Worm (Caenorhabditis elegans) whole organism, early embryonic: ENCODE data around the gene srh-182.
A peak's percentile ranks its signal among the peaks of the same experiment; 100 is the strongest.

Experiments
- B0310.2 ChIP-seq: sonication (generic microtip); optimal IDR thresholded peaks from 2 replicates; lab custom pipeline; 2016; ENCODE audit warnings: mild to moderate bottlenecking, missing genetic modification characterization, missing compliant biosample characterization
- F13C5.2 ChIP-seq: sonication (generic microtip); optimal IDR thresholded peaks from 2 replicates; lab custom pipeline; 2017; ENCODE audit warnings: mild to moderate bottlenecking, missing genetic modification characterization, inconsistent platforms, missing compliant biosample characterization
- aly-1 ChIP-seq: sonication (generic microtip); optimal IDR thresholded peaks from 2 replicates; lab custom pipeline; 2016; ENCODE audit warnings: missing genetic modification characterization, missing compliant biosample characterization
- ama-1 ChIP-seq: fragments of 150-350 bp; optimal IDR thresholded peaks from 2 replicates; lab custom pipeline; 2014
- ceh-13 ChIP-seq: fragments of 200-800 bp; sonication (Bioruptor generic); optimal IDR thresholded peaks from 2 replicates; lab custom pipeline; 2018; ENCODE audit warnings: mild to moderate bottlenecking, missing genetic modification characterization, missing compliant biosample characterization
- ceh-36 ChIP-seq: sonication (generic microtip); optimal IDR thresholded peaks from 2 replicates; lab custom pipeline; 2016; ENCODE audit warnings: missing genetic modification characterization, inconsistent platforms, missing compliant biosample characterization
- ets-7 ChIP-seq: sonication (generic microtip); optimal IDR thresholded peaks from 2 replicates; lab custom pipeline; 2016; ENCODE audit warnings: missing genotype, missing genetic modification characterization, missing compliant biosample characterization
- flt-1 ChIP-seq: fragments of 200-800 bp; sonication (Bioruptor generic); IDR thresholded peaks from 2 replicates; pipeline ENCODE4 v1.3.6; 2022; ENCODE audit warnings: missing genetic modification characterization, missing compliant biosample characterization
- hmbx-1 ChIP-seq: sonication (generic microtip); optimal IDR thresholded peaks from 2 replicates; lab custom pipeline; 2016; ENCODE audit warnings: mild to moderate bottlenecking, missing genetic modification characterization, missing compliant biosample characterization
- hmg-4 ChIP-seq: fragments of 200-800 bp; sonication (Bioruptor generic); optimal IDR thresholded peaks from 2 replicates; lab custom pipeline; 2018; ENCODE audit warnings: mild to moderate bottlenecking, missing genetic modification characterization, missing compliant biosample characterization
- hnd-1 ChIP-seq: sonication (generic microtip); optimal IDR thresholded peaks from 2 replicates; lab custom pipeline; 2016; ENCODE audit warnings: missing genetic modification characterization, missing compliant biosample characterization
- pes-1 ChIP-seq: fragments of 200-800 bp; sonication (Bioruptor generic); IDR thresholded peaks from 2 replicates; pipeline ENCODE4 v1.3.6; 2022; ENCODE audit warnings: missing genetic modification reagents, missing genetic modification characterization, missing compliant biosample characterization
- scrt-1 ChIP-seq: fragments of 200-800 bp; sonication (Bioruptor generic); IDR thresholded peaks from 2 replicates; pipeline ENCODE4 v1.3.6; 2022; ENCODE audit warnings: missing genetic modification characterization, missing compliant biosample characterization
- sea-1 ChIP-seq: fragments of 200-800 bp; sonication (Bioruptor generic); conservative IDR thresholded peaks from 2 replicates; pipeline ENCODE4 v1.3.6; 2022; ENCODE audit warnings: missing genetic modification characterization, missing compliant biosample characterization
- tbx-11 ChIP-seq: fragments of 200-800 bp; sonication (Bioruptor generic); IDR thresholded peaks from 2 replicates; pipeline ENCODE4 v1.3.6; 2022; ENCODE audit warnings: missing genetic modification characterization, missing compliant biosample characterization
- tbx-37 ChIP-seq: fragments of 200-800 bp; sonication (Bioruptor generic); conservative IDR thresholded peaks from 2 replicates; pipeline ENCODE4 v1.3.6; 2022; ENCODE audit warnings: missing genetic modification reagents, missing genetic modification characterization, missing compliant biosample characterization
- tra-4 ChIP-seq: sonication (generic microtip); optimal IDR thresholded peaks from 2 replicates; lab custom pipeline; 2017; ENCODE audit warnings: missing genetic modification characterization, missing compliant biosample characterization

The srh-182 gene

ce11 chrV:18473415-18473814 is at the start of gene srh-182:
TSS of gene srh-182 (minus strand) at chrV:18473515.
- no peak for TF ChIP-seq sea-1 (GFP tag; lab: Robert Waterston, UW)
- no peak for TF ChIP-seq flt-1 (GFP tag; lab: Robert Waterston, UW)

ce11 chrV:18516496-18516895 is 43.2 kb upstream of the srh-182 start, which contains the start of gene hmit-1.1:
TSS of gene hmit-1.1 (plus strand) at chrV:18516789.
- TF ChIP-seq tbx-37 (GFP tag; lab: Robert Waterston, UW) (no peak), flt-1 (GFP tag; lab: Robert Waterston, UW) (no peak), tra-4 (tag; lab: Kevin White, UChicago) (no peak), ceh-13 (no peak), B0310.2 (tag; lab: Kevin White, UChicago) (no peak), aly-1 (tag; lab: Kevin White, UChicago) (no peak), scrt-1 (GFP tag; lab: Robert Waterston, UW) (no peak), hmbx-1 (tag; lab: Kevin White, UChicago) (no peak), ceh-36 (tag; lab: Kevin White, UChicago) (no peak), pes-1 (GFP tag; lab: Robert Waterston, UW) (no peak), tbx-11 (GFP tag; lab: Robert Waterston, UW) (no peak), ets-7 (tag; lab: Kevin White, UChicago) (no peak), F13C5.2 (tag; lab: Kevin White, UChicago) (no peak), hnd-1 (tag; lab: Kevin White, UChicago) (no peak), hmg-4 (GFP tag; lab: Kevin White, UChicago) (no peak), ama-1 (no peak), sea-1 (GFP tag; lab: Robert Waterston, UW) (no peak)

ce11 chrV:18511847-18512246 is 38.5 kb upstream of the srh-182 start:
- TF ChIP-seq flt-1 (GFP tag; lab: Robert Waterston, UW) (no peak), F13C5.2 (tag; lab: Kevin White, UChicago) (no peak), aly-1 (tag; lab: Kevin White, UChicago) (no peak), ama-1 (no peak), ets-7 (tag; lab: Kevin White, UChicago) (no peak), hnd-1 (tag; lab: Kevin White, UChicago) (no peak), hmbx-1 (tag; lab: Kevin White, UChicago) (no peak), scrt-1 (GFP tag; lab: Robert Waterston, UW) (no peak), tbx-37 (GFP tag; lab: Robert Waterston, UW) (no peak), B0310.2 (tag; lab: Kevin White, UChicago) (no peak), hmg-4 (GFP tag; lab: Kevin White, UChicago) (no peak), pes-1 (GFP tag; lab: Robert Waterston, UW) (no peak), ceh-13 (no peak), tra-4 (tag; lab: Kevin White, UChicago) (no peak), tbx-11 (GFP tag; lab: Robert Waterston, UW) (no peak), sea-1 (GFP tag; lab: Robert Waterston, UW) (no peak), ceh-36 (tag; lab: Kevin White, UChicago) (no peak)

ce11 chrV:18508564-18508963 is 35.2 kb upstream of the srh-182 start, which contains the start of gene Y51A2D.1:
TSS of gene Y51A2D.1 (plus strand) at chrV:18508864.
- TF ChIP-seq ama-1 (no peak), aly-1 (tag; lab: Kevin White, UChicago) (no peak), scrt-1 (GFP tag; lab: Robert Waterston, UW) (no peak), ceh-36 (tag; lab: Kevin White, UChicago) (no peak)

- TF ChIP-seq ceh-13 (peak; percentile 4), aly-1 (tag; lab: Kevin White, UChicago) (no peak), hmg-4 (GFP tag; lab: Kevin White, UChicago) (no peak)
Measured at ce11 chrV:18506772-18507171, 33.5 kb upstream of the srh-182 start.

ce11 chrV:18504610-18505009 is 31.3 kb upstream of the srh-182 start:
- no peak for TF ChIP-seq hmg-4 (GFP tag; lab: Kevin White, UChicago)
- no peak for TF ChIP-seq B0310.2 (tag; lab: Kevin White, UChicago)
- no peak for TF ChIP-seq ceh-13
- no peak for TF ChIP-seq hmbx-1 (tag; lab: Kevin White, UChicago)
- TF ChIP-seq scrt-1 (GFP tag; lab: Robert Waterston, UW): no peak
- TF ChIP-seq tbx-37 (GFP tag; lab: Robert Waterston, UW): no peak
- TF ChIP-seq pes-1 (GFP tag; lab: Robert Waterston, UW): no peak
- TF ChIP-seq ceh-36 (tag; lab: Kevin White, UChicago): no peak
- TF ChIP-seq ets-7 (tag; lab: Kevin White, UChicago): no peak
- no peak for TF ChIP-seq aly-1 (tag; lab: Kevin White, UChicago)
- TF ChIP-seq hnd-1 (tag; lab: Kevin White, UChicago): no peak
- no peak for TF ChIP-seq sea-1 (GFP tag; lab: Robert Waterston, UW)
- TF ChIP-seq F13C5.2 (tag; lab: Kevin White, UChicago): no peak
- no peak for TF ChIP-seq ama-1
- no peak for TF ChIP-seq tra-4 (tag; lab: Kevin White, UChicago)
- no peak for TF ChIP-seq flt-1 (GFP tag; lab: Robert Waterston, UW)
- no peak for TF ChIP-seq tbx-11 (GFP tag; lab: Robert Waterston, UW)

ce11 chrV:18491961-18492360 is 18.6 kb upstream of the srh-182 start, which contains the start of gene slo-1:
TSS of gene slo-1 (plus strand) at chrV:18492261.
- TF ChIP-seq ama-1 (no peak), tbx-11 (GFP tag; lab: Robert Waterston, UW) (no peak), scrt-1 (GFP tag; lab: Robert Waterston, UW) (no peak), ceh-13 (no peak), aly-1 (tag; lab: Kevin White, UChicago) (no peak), hmg-4 (GFP tag; lab: Kevin White, UChicago) (no peak), flt-1 (GFP tag; lab: Robert Waterston, UW) (no peak), sea-1 (GFP tag; lab: Robert Waterston, UW) (no peak), hmbx-1 (tag; lab: Kevin White, UChicago) (no peak), hnd-1 (tag; lab: Kevin White, UChicago) (no peak)
